Worm (Caenorhabditis elegans) whole organism, L3 larva: Measurements from ENCODE around the gene Y58A7A.4.

Source experiments
- aly-2 ChIP-seq: fragments of 150-350 bp; optimal IDR thresholded peaks from 2 replicates; lab custom pipeline; 2014; ENCODE audit warnings: missing biosample characterization, missing genetic modification characterization
- nhr-237 ChIP-seq: fragments of 150-350 bp; optimal IDR thresholded peaks from 2 replicates; lab custom pipeline; 2014; ENCODE audit warnings: missing biosample characterization, missing genetic modification characterization

- TF ChIP-seq nhr-237 = no peak
- no peak for TF ChIP-seq aly-2
Observed at ce11 chrV:5080853-5081338, 3.9 kb downstream of the Y58A7A.4 start, which contains the start of gene Y58A7A.3.
